ENCODE assay signal across 1 fruit fly cellular context in genomic region chr3R:6402522-6403171, dm6.
TF ChIP-seq lines count a peak whose summit lies in the region.

No protein-coding gene starts in this region.

TF ChIP-seq in whole organism, embryonic, 481 proteins besides CTCF, POLR2A, EP300 and RAD21 (continued from another document):
- TF ChIP-seq bbx (GFP tag; IDR thresholded peaks at IDR 0.05; lab: Robert Waterston, UW; ENCODE audit: partially characterized antibody) (0 out of 2 replicates have a peak, but pooled peaks have one; percentile 13), abd-A (tag; optimal IDR thresholded peaks at IDR 0.05; lab: Kevin White, UChicago) (peak; percentile 27), CG15269 (tag; optimal IDR thresholded peaks at IDR 0.05; lab: Kevin White, UChicago) (no peak), salm (tag; optimal IDR thresholded peaks at IDR 0.05; lab: Kevin White, UChicago) (no peak), CG10543 (GFP tag; optimal IDR thresholded peaks at IDR 0.05; lab: Kevin White, UChicago) (peak; percentile 7), chinmo (GFP tag; IDR thresholded peaks at IDR 0.05; lab: Robert Waterston, UW; ENCODE audit: partially characterized antibody) (0 out of 4 replicates have a peak, but pooled peaks have one; percentile 69), Med (GFP tag; lab: Kevin White, UChicago) (peak; percentile 62), grn (GFP tag; optimal IDR thresholded peaks at IDR 0.05; lab: Kevin White, UChicago) (peak; percentile 25), CG12769 (tag; optimal IDR thresholded peaks at IDR 0.05; lab: Kevin White, UChicago) (peak; percentile 22), tx (GFP tag; optimal IDR thresholded peaks at IDR 0.05; lab: Kevin White, UChicago) (no peak), CG11247 (GFP tag; IDR thresholded peaks at IDR 0.05; lab: Robert Waterston, UW) (no peak), Trl (optimal IDR thresholded peaks at IDR 0.05; lab: Kevin White, UChicago) (peak; percentile 43 to 63), Trl (GFP tag; optimal IDR thresholded peaks at IDR 0.05; lab: Kevin White, UChicago) (no peak), stwl (tag; optimal IDR thresholded peaks at IDR 0.05; lab: Kevin White, UChicago) (no peak), CG12236 (GFP tag; optimal IDR thresholded peaks at IDR 0.05; lab: Kevin White, UChicago) (no peak), gt (GFP tag; IDR thresholded peaks at IDR 0.05; lab: Robert Waterston, UW) (no peak), gem (tag; optimal IDR thresholded peaks at IDR 0.05; lab: Kevin White, UChicago) (no peak), tna (GFP tag; IDR thresholded peaks at IDR 0.05; lab: Robert Waterston, UW; ENCODE audit: partially characterized antibody) (no peak), CG11085 (GFP tag; IDR thresholded peaks at IDR 0.05; lab: Robert Waterston, UW) (no peak), zen (tag; optimal IDR thresholded peaks at IDR 0.05; lab: Kevin White, UChicago) (no peak), CG15514 (GFP tag; optimal IDR thresholded peaks at IDR 0.05; lab: Kevin White, UChicago) (no peak), CG9215 (GFP tag; IDR thresholded peaks at IDR 0.05; lab: Robert Waterston, UW) (no peak), sc (optimal IDR thresholded peaks at IDR 0.05; lab: Kevin White, UChicago) (no peak), sc (GFP tag; optimal IDR thresholded peaks at IDR 0.05; lab: Kevin White, UChicago) (no peak), CG10565 (GFP tag; optimal IDR thresholded peaks at IDR 0.05; lab: Kevin White, UChicago) (no peak), CG13624 (GFP tag; optimal IDR thresholded peaks at IDR 0.05; lab: Kevin White, UChicago) (no peak), Ets65A (GFP tag; lab: Kevin White, UChicago) (peak; percentile 68), twi (tag; optimal IDR thresholded peaks at IDR 0.05; lab: Kevin White, UChicago) (no peak), CG12299 (tag; optimal IDR thresholded peaks at IDR 0.05; lab: Kevin White, UChicago) (no peak), NfI (GFP tag; optimal IDR thresholded peaks at IDR 0.05; lab: Kevin White, UChicago) (no peak), pum (GFP tag; optimal IDR thresholded peaks at IDR 0.05; lab: Kevin White, UChicago) (no peak), dysf (GFP tag; IDR thresholded peaks at IDR 0.05; lab: Robert Waterston, UW) (no peak), nmo (GFP tag; optimal IDR thresholded peaks at IDR 0.05; lab: Kevin White, UChicago) (no peak), CG15479 (GFP tag; optimal IDR thresholded peaks at IDR 0.05; lab: Kevin White, UChicago) (peak; percentile 10), CG31388 (GFP tag; optimal IDR thresholded peaks at IDR 0.05; lab: Kevin White, UChicago) (no peak), eve (GFP tag; optimal IDR thresholded peaks at IDR 0.05; lab: Kevin White, UChicago) (no peak), CG2712 (tag; optimal IDR thresholded peaks at IDR 0.05; lab: Kevin White, UChicago) (no peak), Dbx (GFP tag; IDR thresholded peaks at IDR 0.05; lab: Robert Waterston, UW) (no peak), CG34376 (GFP tag; optimal IDR thresholded peaks at IDR 0.05; lab: Kevin White, UChicago) (peak; percentile 92), BEAF-32 (GFP tag; optimal IDR thresholded peaks at IDR 0.05; lab: Kevin White, UChicago) (no peak), Mrtf (GFP tag; IDR thresholded peaks at IDR 0.05; lab: Robert Waterston, UW) (no peak), CG34422 (GFP tag; IDR thresholded peaks at IDR 0.05; lab: Robert Waterston, UW) (no peak), sd (tag; optimal IDR thresholded peaks at IDR 0.05; lab: Kevin White, UChicago) (peak; percentile 61), GATAe (GFP tag; conservative IDR thresholded peaks at IDR 0.05; lab: Robert Waterston, UW) (0 out of 2 replicates have a peak, but pooled peaks have one; percentile 37), h (optimal IDR thresholded peaks at IDR 0.05; lab: Kevin White, UChicago) (no peak), bowl (GFP tag; IDR thresholded peaks at IDR 0.05; lab: Robert Waterston, UW) (no peak), CG4854 (GFP tag; optimal IDR thresholded peaks at IDR 0.05; lab: Kevin White, UChicago) (no peak), CG1603 (tag; optimal IDR thresholded peaks at IDR 0.05; lab: Kevin White, UChicago) (no peak), bab2 (GFP tag; optimal IDR thresholded peaks at IDR 0.05; lab: Kevin White, UChicago) (no peak), unpg (GFP tag; optimal IDR thresholded peaks at IDR 0.05; lab: Kevin White, UChicago) (no peak), Oaz (GFP tag; IDR thresholded peaks at IDR 0.05; lab: Robert Waterston, UW) (no peak), Eip74EF (GFP tag; optimal IDR thresholded peaks at IDR 0.05; lab: Kevin White, UChicago) (peak in 1 of 2 experiments; percentile 11), crol (GFP tag; IDR thresholded peaks at IDR 0.05; lab: Robert Waterston, UW) (peak; percentile 85), CG10321 (GFP tag; IDR thresholded peaks at IDR 0.05; lab: Robert Waterston, UW) (no peak), CG2199 (GFP tag; IDR thresholded peaks at IDR 0.05; lab: Robert Waterston, UW) (peak; percentile 51; the same call in 1 of the 3 replicates), otp (GFP tag; IDR thresholded peaks at IDR 0.05; lab: Robert Waterston, UW) (no peak), crc (GFP tag; optimal IDR thresholded peaks at IDR 0.05; lab: Kevin White, UChicago) (no peak), exex (tag; optimal IDR thresholded peaks at IDR 0.05; lab: Kevin White, UChicago) (peak; percentile 94), Scr (GFP tag; IDR thresholded peaks at IDR 0.05; lab: Robert Waterston, UW; ENCODE audit: partially characterized antibody) (peak; percentile 27; the same call in 1 of the 2 replicates), Elba2 (GFP tag; optimal IDR thresholded peaks at IDR 0.05; lab: Kevin White, UChicago) (no peak), CG2120 (GFP tag; optimal IDR thresholded peaks at IDR 0.05; lab: Kevin White, UChicago) (no peak), CG4617 (GFP tag; optimal IDR thresholded peaks at IDR 0.05; lab: Kevin White, UChicago; ENCODE audit: borderline replicate concordance) (no peak), Vsx1 (GFP tag; optimal IDR thresholded peaks at IDR 0.05; lab: Kevin White, UChicago) (peak; percentile 37), Hr78 (GFP tag; optimal IDR thresholded peaks at IDR 0.05; lab: Kevin White, UChicago) (peak in 1 of 2 experiments; percentile 33), CG6813 (GFP tag; optimal IDR thresholded peaks at IDR 0.05; lab: Kevin White, UChicago) (no peak), Lhr (GFP tag; optimal IDR thresholded peaks at IDR 0.05; lab: Kevin White, UChicago) (no peak), E2f1 (GFP tag; IDR thresholded peaks at IDR 0.05; lab: Robert Waterston, UW) (no peak), CG8281 (tag; optimal IDR thresholded peaks at IDR 0.05; lab: Kevin White, UChicago) (no peak), cwo (GFP tag; optimal IDR thresholded peaks at IDR 0.05; lab: Kevin White, UChicago) (peak; percentile 5), scrt (GFP tag; optimal IDR thresholded peaks at IDR 0.05; lab: Kevin White, UChicago) (peak; percentile 70), CG16779 (GFP tag; IDR thresholded peaks at IDR 0.05; lab: Robert Waterston, UW) (no peak)
